Fruit fly (Drosophila melanogaster): ENCODE results near the gene CG32228.

The CG32228 gene

dm6 chr3L:20221412-20221864 is 44.2 kb upstream of the CG32228 start, which contains the start of gene CG17145 (continued):
- peak; percentile 45; the same call in 1 of the 2 replicates for TF ChIP-seq GATAe (GFP tag; conservative IDR thresholded peaks at IDR 0.05)
- no peak for TF ChIP-seq cato (GFP tag; optimal IDR thresholded peaks at IDR 0.05; ENCODE audit: borderline replicate concordance)
- TF ChIP-seq HLH3B (GFP tag; IDR thresholded peaks at IDR 0.05) = no peak
- peak; percentile 26 for TF ChIP-seq HHEX (GFP tag; optimal IDR thresholded peaks at IDR 0.05)
- no peak for TF ChIP-seq scrt (GFP tag; optimal IDR thresholded peaks at IDR 0.05)
- TF ChIP-seq CG31365 (tag; optimal IDR thresholded peaks at IDR 0.05) = no peak
- no peak for TF ChIP-seq Pdp1 (GFP tag; optimal IDR thresholded peaks at IDR 0.05)
- TF ChIP-seq ap (GFP tag; IDR thresholded peaks at IDR 0.05) = no peak
- TF ChIP-seq Awh (GFP tag; IDR thresholded peaks at IDR 0.05) = no peak
- no peak for TF ChIP-seq CG7963 (GFP tag; IDR thresholded peaks at IDR 0.05; ENCODE audit: partially characterized antibody)
- TF ChIP-seq CG10209 (GFP tag; optimal IDR thresholded peaks at IDR 0.05) = peak; percentile 24
- TF ChIP-seq Jarid2 (GFP tag; optimal IDR thresholded peaks at IDR 0.05) = no peak
- TF ChIP-seq run (tag; optimal IDR thresholded peaks at IDR 0.05) = no peak
- TF ChIP-seq wor (GFP tag; IDR thresholded peaks at IDR 0.05) = no peak
- no peak for TF ChIP-seq pzg (GFP tag; optimal IDR thresholded peaks at IDR 0.05)
- no peak for TF ChIP-seq CG12155 (GFP tag; optimal IDR thresholded peaks at IDR 0.05)
- TF ChIP-seq CG12104 (GFP tag; optimal IDR thresholded peaks at IDR 0.05) = peak; percentile 15
- TF ChIP-seq slbo (GFP tag; IDR thresholded peaks at IDR 0.05) = no peak
- TF ChIP-seq fd3F (GFP tag; optimal IDR thresholded peaks at IDR 0.05) = peak; percentile 7
- TF ChIP-seq unc-4 (GFP tag; IDR thresholded peaks at IDR 0.05; ENCODE audit: partially characterized antibody) = no peak
- TF ChIP-seq CG7839 (tag; optimal IDR thresholded peaks at IDR 0.05) = no peak
- no peak for TF ChIP-seq CG3163 (GFP tag; optimal IDR thresholded peaks at IDR 0.05)
- TF ChIP-seq exex (tag; optimal IDR thresholded peaks at IDR 0.05) = peak; percentile 60
- TF ChIP-seq Mrtf (GFP tag; IDR thresholded peaks at IDR 0.05) = no peak
- TF ChIP-seq CG30431 (GFP tag; optimal IDR thresholded peaks at IDR 0.05) = no peak
- no peak for TF ChIP-seq HmgZ (tag; optimal IDR thresholded peaks at IDR 0.05)
- TF ChIP-seq Dll (GFP tag; IDR thresholded peaks at IDR 0.05; ENCODE audit: partially characterized antibody) = no peak
- no peak for TF ChIP-seq NK7.1 (GFP tag; optimal IDR thresholded peaks at IDR 0.05)
- no peak for TF ChIP-seq pb (GFP tag; optimal IDR thresholded peaks at IDR 0.05)
- no peak for TF ChIP-seq CG1529 (GFP tag; optimal IDR thresholded peaks at IDR 0.05)
- TF ChIP-seq tin (GFP tag; optimal IDR thresholded peaks at IDR 0.05) = no peak
- no peak for TF ChIP-seq CG4707 (GFP tag; optimal IDR thresholded peaks at IDR 0.05)
- TF ChIP-seq lab (GFP tag; optimal IDR thresholded peaks at IDR 0.05) = peak; percentile 68
- TF ChIP-seq dmrt11E (tag; optimal IDR thresholded peaks at IDR 0.05) = no peak
- no peak for TF ChIP-seq Taf1 (GFP tag; IDR thresholded peaks at IDR 0.05)
- TF ChIP-seq CG18764 (GFP tag; optimal IDR thresholded peaks at IDR 0.05) = no peak
- TF ChIP-seq Kr (GFP tag; optimal IDR thresholded peaks at IDR 0.05) = no peak
- TF ChIP-seq CG15601 (tag; optimal IDR thresholded peaks at IDR 0.05) = no peak
- no peak for TF ChIP-seq Max (GFP tag; optimal IDR thresholded peaks at IDR 0.05)
- no peak for TF ChIP-seq emc (GFP tag; optimal IDR thresholded peaks at IDR 0.05)
- TF ChIP-seq Rfx (GFP tag; IDR thresholded peaks at IDR 0.05) = 0 out of 2 replicates have a peak, but pooled peaks have one; percentile 28
- no peak for TF ChIP-seq CG10979 (tag; optimal IDR thresholded peaks at IDR 0.05)
- no peak for TF ChIP-seq CG11085 (GFP tag; IDR thresholded peaks at IDR 0.05)
- no peak for TF ChIP-seq onecut (GFP tag; IDR thresholded peaks at IDR 0.05)
- no peak for TF ChIP-seq BEAF-32 (GFP tag; optimal IDR thresholded peaks at IDR 0.05)
- no peak for TF ChIP-seq CG15073 (GFP tag; optimal IDR thresholded peaks at IDR 0.05)
- no peak for TF ChIP-seq CG15696 (tag; optimal IDR thresholded peaks at IDR 0.05)
- no peak for TF ChIP-seq Asciz (GFP tag; optimal IDR thresholded peaks at IDR 0.05)
- no peak for TF ChIP-seq lola (GFP tag; optimal IDR thresholded peaks at IDR 0.05)
- TF ChIP-seq Hr3 (GFP tag; optimal IDR thresholded peaks at IDR 0.05) = no peak
